Fruit fly (Drosophila melanogaster) whole organism, wandering third instar larva: ENCODE data around the gene fru.

Source experiments
- Abd-B ChIP-seq: fragments of >200 bp; optimal IDR thresholded peaks from 2 replicates; lab custom pipeline; 2017; ENCODE audit warnings: missing biosample characterization, missing genetic modification characterization
- CG32264 ChIP-seq: fragments of 200-800 bp; sonication (Bioruptor generic); optimal IDR thresholded peaks from 2 replicates; lab custom pipeline; 2016; ENCODE audit warnings: missing biosample characterization, missing genetic modification characterization
- CG9705 ChIP-seq: fragments of 200-800 bp; sonication (Bioruptor generic); optimal IDR thresholded peaks from 2 replicates; lab custom pipeline; 2018; ENCODE audit warnings: missing biosample characterization, mild to moderate bottlenecking, missing genetic modification characterization
- CrebA ChIP-seq: fragments of 200-800 bp; sonication (Bioruptor generic); optimal IDR thresholded peaks from 2 replicates; lab custom pipeline; 2016; ENCODE audit warnings: missing biosample characterization, mild to moderate bottlenecking, missing genetic modification characterization, borderline replicate concordance
- Dfd ChIP-seq: fragments of >200 bp; optimal IDR thresholded peaks from 2 replicates; lab custom pipeline; 2017; ENCODE audit warnings: missing biosample characterization, missing genetic modification characterization
- Dif ChIP-seq: fragments of 200-275, 200-300 bp; sonication (Bioruptor generic); optimal IDR thresholded peaks from 2 replicates; lab custom pipeline; 2018; ENCODE audit warnings: missing biosample characterization, missing genetic modification characterization; ENCODE audit not compliant: partially characterized antibody
- GATAd ChIP-seq: sonication (Bioruptor generic); optimal IDR thresholded peaks from 2 replicates; lab custom pipeline; 2016; ENCODE audit warnings: missing biosample characterization, missing genetic modification characterization
- HLH106 ChIP-seq: fragments of 200-800 bp; optimal IDR thresholded peaks from 3 replicates; lab custom pipeline; 2019; ENCODE audit warnings: missing biosample characterization, mild to moderate bottlenecking, missing genetic modification characterization, moderate library complexity
- Hnf4 ChIP-seq: fragments of 200-800 bp; sonication (Bioruptor generic); optimal IDR thresholded peaks from 2 replicates; lab custom pipeline; 2016; ENCODE audit warnings: missing biosample characterization, mild to moderate bottlenecking, missing genetic modification characterization
- Hr78 ChIP-seq: fragments of >200 bp; optimal IDR thresholded peaks from 2 replicates; lab custom pipeline; 2017; ENCODE audit warnings: missing biosample characterization, missing genetic modification characterization
- Hr83 ChIP-seq: fragments of 200-300 bp; sonication (Bioruptor generic); optimal IDR thresholded peaks from 2 replicates; lab custom pipeline; 2016; ENCODE audit warnings: missing biosample characterization, mild to moderate bottlenecking, missing genetic modification characterization, moderate library complexity; ENCODE audit not compliant: poor library complexity, severe bottlenecking
- Jra ChIP-seq: sonication (Bioruptor generic); optimal IDR thresholded peaks from 2 replicates; lab custom pipeline; 2016; ENCODE audit warnings: missing biosample characterization, missing genetic modification characterization
- Mio ChIP-seq: sonication (Bioruptor generic); optimal IDR thresholded peaks from 2 replicates; lab custom pipeline; 2016; ENCODE audit warnings: missing biosample characterization, missing genetic modification characterization
- Myc ChIP-seq: fragments of >200 bp; optimal IDR thresholded peaks from 2 replicates; lab custom pipeline; 2017
- N ChIP-seq: fragments of >200 bp; optimal IDR thresholded peaks from 2 replicates; lab custom pipeline; 2018; ENCODE audit warnings: missing biosample characterization, missing external identifiers, missing genetic modification characterization
- OdsH ChIP-seq: fragments of 200-800 bp; sonication (Bioruptor generic); optimal IDR thresholded peaks from 2 replicates; lab custom pipeline; 2016; ENCODE audit warnings: missing biosample characterization, mild to moderate bottlenecking, missing genetic modification characterization
- Rel ChIP-seq, 2 experiments: fragments of 200-800 bp; sonication (Bioruptor generic) in 1 of 2; optimal IDR thresholded peaks; 2 replicates in 1 of 2; 3 replicates in 1 of 2; lab custom pipeline; 2016 to 2019; ENCODE audit warnings: mild to moderate bottlenecking in 2 of 2, missing biosample characterization in 2 of 2, missing genetic modification characterization in 2 of 2, moderate library complexity in 1 of 2
- Sp1 ChIP-seq: fragments of 200-800 bp; sonication (Bioruptor generic); optimal IDR thresholded peaks from 3 replicates; lab custom pipeline; 2019; ENCODE audit warnings: missing biosample characterization, mild to moderate bottlenecking, missing genetic modification characterization, moderate library complexity
- Vsx2 ChIP-seq: fragments of 200-300, 225-300 bp; sonication (Bioruptor generic); optimal IDR thresholded peaks from 2 replicates; lab custom pipeline; 2018; ENCODE audit warnings: missing biosample characterization, missing genetic modification characterization; ENCODE audit not compliant: partially characterized antibody
- brk ChIP-seq: fragments of 200-800 bp; sonication (Bioruptor generic); optimal IDR thresholded peaks from 2 replicates; lab custom pipeline; 2016; ENCODE audit warnings: missing biosample characterization, mild to moderate bottlenecking, missing genetic modification characterization
- dl ChIP-seq, 2 experiments: fragments of 175-275, 200-275 bp in 1 of 2; fragments of 200-275 bp in 1 of 2; sonication (Bioruptor generic); optimal IDR thresholded peaks; lab custom pipeline; 2018; ENCODE audit warnings: mild to moderate bottlenecking in 2 of 2, missing biosample characterization in 2 of 2, missing genetic modification characterization in 2 of 2, moderate library complexity in 2 of 2; ENCODE audit not compliant: partially characterized antibody in 2 of 2, insufficient read depth in 1 of 2
- dmrt93B ChIP-seq: fragments of 200-800 bp; sonication (Bioruptor generic); optimal IDR thresholded peaks from 2 replicates; lab custom pipeline; 2018; ENCODE audit warnings: missing biosample characterization, mild to moderate bottlenecking, missing genetic modification characterization
- dsf ChIP-seq: sonication (Bioruptor generic); optimal IDR thresholded peaks from 2 replicates; lab custom pipeline; 2016; ENCODE audit warnings: missing biosample characterization, missing genetic modification characterization, borderline replicate concordance
- ey ChIP-seq: fragments of 200-800 bp; sonication (Bioruptor generic); optimal IDR thresholded peaks from 2 replicates; lab custom pipeline; 2016; ENCODE audit warnings: missing biosample characterization, missing genetic modification characterization
- foxo ChIP-seq, 2 experiments: fragments of 200-800 bp; sonication (Bioruptor generic); optimal IDR thresholded peaks; 2 replicates in 1 of 2; 3 replicates in 1 of 2; lab custom pipeline; 2016 to 2017; ENCODE audit warnings: missing biosample characterization in 2 of 2, missing genetic modification characterization in 2 of 2
- fru ChIP-seq: fragments of 200-800 bp; sonication (Bioruptor generic); optimal IDR thresholded peaks from 3 replicates; lab custom pipeline; 2016; ENCODE audit warnings: missing biosample characterization, mild to moderate bottlenecking, missing genetic modification characterization
- h ChIP-seq: fragments of 200-800 bp; sonication (Bioruptor generic); optimal IDR thresholded peaks from 3 replicates; lab custom pipeline; 2016; ENCODE audit warnings: missing biosample characterization, mild to moderate bottlenecking, missing genetic modification characterization
- jim ChIP-seq: fragments of 175-275, 200-325 bp; sonication (Bioruptor generic); optimal IDR thresholded peaks from 2 replicates; lab custom pipeline; 2016; ENCODE audit warnings: missing biosample characterization, mild to moderate bottlenecking, missing genetic modification characterization
- lola ChIP-seq: fragments of >200 bp; optimal IDR thresholded peaks from 2 replicates; lab custom pipeline; 2017; ENCODE audit warnings: missing biosample characterization, missing genetic modification characterization
- pan ChIP-seq: fragments of >200 bp; optimal IDR thresholded peaks from 2 replicates; lab custom pipeline; 2017
- psq ChIP-seq: fragments of 200-800 bp; sonication (Bioruptor generic); optimal IDR thresholded peaks from 3 replicates; lab custom pipeline; 2017; ENCODE audit warnings: missing biosample characterization, mild to moderate bottlenecking, missing genetic modification characterization, moderate library complexity
- rgr ChIP-seq: fragments of 200-800 bp; sonication (Bioruptor generic); optimal IDR thresholded peaks from 3 replicates; lab custom pipeline; 2016; ENCODE audit warnings: missing biosample characterization, mild to moderate bottlenecking, missing genetic modification characterization
- sage ChIP-seq: fragments of 200-800 bp; sonication (Bioruptor generic); optimal IDR thresholded peaks from 2 replicates; lab custom pipeline; 2016; ENCODE audit warnings: missing biosample characterization, mild to moderate bottlenecking, missing genetic modification characterization
- sv ChIP-seq: fragments of 200-800 bp; sonication (Bioruptor generic); optimal IDR thresholded peaks from 3 replicates; lab custom pipeline; 2016; ENCODE audit warnings: missing biosample characterization, missing genetic modification characterization
- tai ChIP-seq: sonication (Bioruptor generic); optimal IDR thresholded peaks from 2 replicates; lab custom pipeline; 2016; ENCODE audit warnings: missing biosample characterization, missing genetic modification characterization
- usp ChIP-seq: fragments of >200 bp; optimal IDR thresholded peaks from 2 replicates; lab custom pipeline; 2017; ENCODE audit warnings: missing biosample characterization, missing genetic modification characterization
- woc ChIP-seq: sonication (Bioruptor generic); optimal IDR thresholded peaks from 2 replicates; lab custom pipeline; 2016; ENCODE audit warnings: missing biosample characterization, mild to moderate bottlenecking, missing genetic modification characterization

fru gene

DNA sequence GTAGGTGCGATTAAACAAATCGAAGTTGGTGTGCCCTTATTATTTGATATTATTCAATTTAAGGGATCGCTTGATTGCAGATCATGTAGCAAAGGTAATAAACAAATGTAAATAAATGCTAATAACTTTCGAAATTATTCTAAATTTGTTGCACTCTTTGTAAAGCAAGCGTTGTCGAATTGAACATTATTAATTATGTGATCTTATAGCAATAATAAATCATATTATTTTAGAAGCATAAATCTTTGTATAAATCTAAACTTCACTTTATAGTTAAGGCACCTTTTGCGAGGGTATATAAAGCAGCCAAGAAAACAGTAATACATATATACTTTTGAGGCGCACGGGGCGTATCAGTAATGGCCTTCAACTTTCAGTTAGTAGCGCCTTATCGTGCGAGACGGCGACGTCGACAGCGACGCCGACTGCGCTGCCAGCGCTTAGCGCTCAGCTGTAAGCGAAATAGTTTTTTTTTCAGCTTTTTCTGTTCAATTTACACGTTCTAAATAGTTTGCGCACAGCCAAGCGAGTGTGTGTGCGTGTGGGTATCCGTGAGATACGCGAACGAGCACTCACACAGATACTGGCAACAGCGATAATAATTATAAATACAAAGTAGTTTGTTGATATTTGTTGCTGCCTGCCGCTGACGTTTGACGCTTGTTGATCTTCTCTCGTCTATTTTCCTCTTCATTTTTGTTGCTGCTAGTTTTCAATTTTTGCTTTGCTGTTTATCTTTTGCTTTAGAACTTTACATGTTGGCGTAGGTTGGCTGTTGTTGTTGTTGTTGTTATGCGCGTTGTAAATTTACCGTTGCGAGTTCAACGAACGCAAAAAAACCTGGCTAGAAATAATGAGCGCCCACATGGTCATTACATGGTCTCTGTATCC lies 106.3 kb downstream of the fru start (continued):
- no peak for TF ChIP-seq Dfd (GFP tag; lab: Kevin White, UChicago)
- no peak for TF ChIP-seq rgr (GFP tag; lab: Kevin White, UChicago)
- no peak for TF ChIP-seq dsf (GFP tag; lab: Kevin White, UChicago)
- no peak for TF ChIP-seq dmrt93B (GFP tag; lab: Kevin White, UChicago)
- TF ChIP-seq Dif (GFP tag; lab: Kevin White, UChicago), result no peak
- TF ChIP-seq CG32264 (GFP tag; lab: Kevin White, UChicago), result no peak

dm6 chr3R:18438181-18438826 lies 107.1 kb downstream of the fru start:
- no peak for TF ChIP-seq Hr83 (GFP tag; lab: Kevin White, UChicago)
- TF ChIP-seq foxo (GFP tag; optimal IDR thresholded peaks at IDR 0.05; lab: Kevin White, UChicago), result no peak
- TF ChIP-seq dsf (GFP tag; lab: Kevin White, UChicago), result no peak
- TF ChIP-seq Abd-B (GFP tag; lab: Kevin White, UChicago), result no peak
- no peak for TF ChIP-seq Myc (lab: Kevin White, UChicago)
- TF ChIP-seq woc (GFP tag; lab: Kevin White, UChicago), result no peak
- no peak for TF ChIP-seq pan
- TF ChIP-seq Hr78 (GFP tag; lab: Kevin White, UChicago), result no peak
- no peak for TF ChIP-seq Sp1 (GFP tag; lab: Kevin White, UChicago)
- TF ChIP-seq lola, result no peak
- TF ChIP-seq usp (GFP tag; lab: Kevin White, UChicago), result no peak
- no peak for TF ChIP-seq dmrt93B (GFP tag; lab: Kevin White, UChicago)
- no peak for TF ChIP-seq Dif (GFP tag; lab: Kevin White, UChicago)
- TF ChIP-seq rgr (GFP tag; lab: Kevin White, UChicago), result no peak

- no peak for TF ChIP-seq CG9705 (GFP tag; lab: Kevin White, UChicago)
- peak; percentile 55 for TF ChIP-seq sage
- no peak for TF ChIP-seq GATAd (GFP tag; lab: Kevin White, UChicago)
- TF ChIP-seq lola, result peak; percentile 8
- peak in 1 of 2 experiments; percentile 86 for TF ChIP-seq foxo (GFP tag; optimal IDR thresholded peaks at IDR 0.05; lab: Kevin White, UChicago)
- TF ChIP-seq Rel (GFP tag; optimal IDR thresholded peaks at IDR 0.05; lab: Kevin White, UChicago), result peak; percentile 4
- peak; percentile 53 for TF ChIP-seq Rel (tag; optimal IDR thresholded peaks at IDR 0.05; lab: Kevin White, UChicago)
- TF ChIP-seq tai (GFP tag; lab: Kevin White, UChicago), result peak; percentile 48
- no peak for TF ChIP-seq dl (GFP tag; optimal IDR thresholded peaks at IDR 0.05; lab: Kevin White, UChicago; ENCODE audit: insufficient read depth in 1 of 2, partially characterized antibody in 2 of 2)
- TF ChIP-seq OdsH (GFP tag; lab: Kevin White, UChicago), result peak; percentile 78
- TF ChIP-seq Myc (lab: Kevin White, UChicago), result no peak
- no peak for TF ChIP-seq Abd-B (GFP tag; lab: Kevin White, UChicago)
- peak; percentile 40 for TF ChIP-seq dmrt93B (GFP tag; lab: Kevin White, UChicago)
- TF ChIP-seq jim (GFP tag; lab: Kevin White, UChicago), result no peak
- peak; percentile 81 for TF ChIP-seq fru (GFP tag; lab: Kevin White, UChicago)
- TF ChIP-seq HLH106 (tag; lab: Kevin White, UChicago), result peak; percentile 49
- no peak for TF ChIP-seq Hr83 (GFP tag; lab: Kevin White, UChicago)
- TF ChIP-seq Mio (GFP tag; lab: Kevin White, UChicago), result peak; percentile 10
- peak; percentile 58 for TF ChIP-seq brk (GFP tag; lab: Kevin White, UChicago)
- no peak for TF ChIP-seq pan
- no peak for TF ChIP-seq dsf (GFP tag; lab: Kevin White, UChicago)
- peak; percentile 23 for TF ChIP-seq Sp1 (GFP tag; lab: Kevin White, UChicago)
- no peak for TF ChIP-seq CrebA (GFP tag; lab: Kevin White, UChicago)
- peak; percentile 64 for TF ChIP-seq psq (GFP tag; lab: Kevin White, UChicago)
- no peak for TF ChIP-seq Hr78 (GFP tag; lab: Kevin White, UChicago)
- peak; percentile 54 for TF ChIP-seq woc (GFP tag; lab: Kevin White, UChicago)
- no peak for TF ChIP-seq Dif (GFP tag; lab: Kevin White, UChicago)
- peak; percentile 85 for TF ChIP-seq h (GFP tag; lab: Kevin White, UChicago)
- no peak for TF ChIP-seq Dfd (GFP tag; lab: Kevin White, UChicago)
- TF ChIP-seq rgr (GFP tag; lab: Kevin White, UChicago), result peak; percentile 84
- TF ChIP-seq Vsx2, result no peak
- TF ChIP-seq CG32264 (GFP tag; lab: Kevin White, UChicago), result peak; percentile 43
- TF ChIP-seq usp (GFP tag; lab: Kevin White, UChicago), result no peak
- TF ChIP-seq Hnf4 (GFP tag; lab: Kevin White, UChicago), result peak; percentile 89
- no peak for TF ChIP-seq N (GFP tag; lab: Kevin White, UChicago)
- TF ChIP-seq sv, result peak; percentile 2
- peak; percentile 83 for TF ChIP-seq ey
- TF ChIP-seq Jra, result no peak
Observed at dm6 chr3R:18436550-18437362, 108.6 kb downstream of the fru start.
